Worm (Caenorhabditis elegans) whole organism, early embryonic: ENCODE data around the gene srd-69.

Experiments used
- B0310.2 ChIP-seq: sonication (generic microtip); optimal IDR thresholded peaks from 2 replicates; lab custom pipeline; 2016; ENCODE audit warnings: mild to moderate bottlenecking, missing genetic modification characterization, missing compliant biosample characterization
- F13C5.2 ChIP-seq: sonication (generic microtip); optimal IDR thresholded peaks from 2 replicates; lab custom pipeline; 2017; ENCODE audit warnings: mild to moderate bottlenecking, missing genetic modification characterization, inconsistent platforms, missing compliant biosample characterization
- ama-1 ChIP-seq: fragments of 150-350 bp; optimal IDR thresholded peaks from 2 replicates; lab custom pipeline; 2014
- ceh-13 ChIP-seq: fragments of 200-800 bp; sonication (Bioruptor generic); optimal IDR thresholded peaks from 2 replicates; lab custom pipeline; 2018; ENCODE audit warnings: mild to moderate bottlenecking, missing genetic modification characterization, missing compliant biosample characterization
- ceh-36 ChIP-seq: sonication (generic microtip); optimal IDR thresholded peaks from 2 replicates; lab custom pipeline; 2016; ENCODE audit warnings: missing genetic modification characterization, inconsistent platforms, missing compliant biosample characterization
- ets-7 ChIP-seq: sonication (generic microtip); optimal IDR thresholded peaks from 2 replicates; lab custom pipeline; 2016; ENCODE audit warnings: missing genotype, missing genetic modification characterization, missing compliant biosample characterization
- flt-1 ChIP-seq: fragments of 200-800 bp; sonication (Bioruptor generic); IDR thresholded peaks from 2 replicates; pipeline ENCODE4 v1.3.6; 2022; ENCODE audit warnings: missing genetic modification characterization, missing compliant biosample characterization
- hmbx-1 ChIP-seq: sonication (generic microtip); optimal IDR thresholded peaks from 2 replicates; lab custom pipeline; 2016; ENCODE audit warnings: mild to moderate bottlenecking, missing genetic modification characterization, missing compliant biosample characterization
- hmg-4 ChIP-seq: fragments of 200-800 bp; sonication (Bioruptor generic); optimal IDR thresholded peaks from 2 replicates; lab custom pipeline; 2018; ENCODE audit warnings: mild to moderate bottlenecking, missing genetic modification characterization, missing compliant biosample characterization
- hnd-1 ChIP-seq: sonication (generic microtip); optimal IDR thresholded peaks from 2 replicates; lab custom pipeline; 2016; ENCODE audit warnings: missing genetic modification characterization, missing compliant biosample characterization
- pes-1 ChIP-seq: fragments of 200-800 bp; sonication (Bioruptor generic); IDR thresholded peaks from 2 replicates; pipeline ENCODE4 v1.3.6; 2022; ENCODE audit warnings: missing genetic modification reagents, missing genetic modification characterization, missing compliant biosample characterization
- scrt-1 ChIP-seq: fragments of 200-800 bp; sonication (Bioruptor generic); IDR thresholded peaks from 2 replicates; pipeline ENCODE4 v1.3.6; 2022; ENCODE audit warnings: missing genetic modification characterization, missing compliant biosample characterization
- sea-1 ChIP-seq: fragments of 200-800 bp; sonication (Bioruptor generic); conservative IDR thresholded peaks from 2 replicates; pipeline ENCODE4 v1.3.6; 2022; ENCODE audit warnings: missing genetic modification characterization, missing compliant biosample characterization
- tbx-11 ChIP-seq: fragments of 200-800 bp; sonication (Bioruptor generic); IDR thresholded peaks from 2 replicates; pipeline ENCODE4 v1.3.6; 2022; ENCODE audit warnings: missing genetic modification characterization, missing compliant biosample characterization
- tbx-37 ChIP-seq: fragments of 200-800 bp; sonication (Bioruptor generic); conservative IDR thresholded peaks from 2 replicates; pipeline ENCODE4 v1.3.6; 2022; ENCODE audit warnings: missing genetic modification reagents, missing genetic modification characterization, missing compliant biosample characterization
- tra-4 ChIP-seq: sonication (generic microtip); optimal IDR thresholded peaks from 2 replicates; lab custom pipeline; 2017; ENCODE audit warnings: missing genetic modification characterization, missing compliant biosample characterization

The srd-69 gene

DNA sequence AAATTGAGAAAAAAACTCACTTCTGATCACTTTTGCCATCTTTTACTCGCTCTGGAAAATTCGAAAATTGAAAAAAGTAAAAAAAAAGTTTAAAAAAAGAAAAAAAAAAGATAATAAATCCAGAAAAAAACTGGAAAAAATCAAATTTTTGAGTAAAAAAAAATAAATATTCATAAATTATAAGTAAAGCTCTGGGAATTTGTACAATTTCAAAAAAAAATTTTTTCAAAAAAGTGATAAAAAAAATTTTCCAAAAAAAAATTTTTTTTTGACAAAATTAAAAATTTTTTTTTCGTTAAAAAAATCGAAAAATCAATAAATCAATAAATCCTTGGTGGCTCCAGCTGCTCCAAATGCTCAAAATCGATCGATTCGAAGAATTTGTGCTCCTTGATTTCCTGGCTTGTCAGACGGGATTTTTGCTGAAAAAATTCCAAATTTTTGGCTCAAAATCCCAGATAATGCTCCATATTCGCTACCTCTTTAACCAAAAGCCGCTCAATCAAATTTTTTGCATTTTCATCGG is 48.2 kb downstream of the srd-69 start, which contains the start of gene mrpl-30:
mrpl-30 (minus strand) TSS at position 51 of the 526 bp plus-strand sequence.
- TF ChIP-seq ets-7 (tag; lab: Kevin White, UChicago) (no peak), hmbx-1 (tag; lab: Kevin White, UChicago) (no peak), pes-1 (GFP tag; lab: Robert Waterston, UW) (no peak), scrt-1 (no peak), tbx-37 (GFP tag; lab: Robert Waterston, UW) (no peak), flt-1 (GFP tag; lab: Robert Waterston, UW) (no peak), F13C5.2 (tag; lab: Kevin White, UChicago) (no peak), hmg-4 (GFP tag; lab: Kevin White, UChicago) (no peak), tbx-11 (GFP tag; lab: Robert Waterston, UW) (no peak), ama-1 (lab: Kevin White, UChicago) (no peak), sea-1 (GFP tag; lab: Robert Waterston, UW) (no peak), hnd-1 (tag; lab: Kevin White, UChicago) (no peak), tra-4 (tag; lab: Kevin White, UChicago) (no peak), ceh-13 (GFP tag; lab: Kevin White, UChicago) (no peak), B0310.2 (tag; lab: Kevin White, UChicago) (no peak), ceh-36 (tag; lab: Kevin White, UChicago) (no peak)
